Worm (Caenorhabditis elegans) whole organism, midembryonic: ENCODE results near the gene miga-1.

Experiments used
- T22C8.4 ChIP-seq: fragments of 200-800 bp; sonication (Bioruptor generic); IDR thresholded peaks from 2 replicates; pipeline ENCODE4 v1.3.6; 2022; ENCODE audit warnings: missing genetic modification characterization, missing compliant biosample characterization
- flt-1 ChIP-seq: fragments of 200-800 bp; sonication (Bioruptor generic); IDR thresholded peaks from 2 replicates; pipeline ENCODE4 v1.3.6; 2022; ENCODE audit warnings: missing genetic modification characterization, missing compliant biosample characterization
- med-1 ChIP-seq: sonication (generic microtip); optimal IDR thresholded peaks from 2 replicates; lab custom pipeline; 2017; ENCODE audit warnings: missing genetic modification characterization, mild to moderate bottlenecking, missing compliant biosample characterization, antibody characterized with exemption, missing genetic modification reagents; ENCODE audit not compliant: insufficient read depth

ce11 chrV:12353505-12353904, 47.2 kb downstream of the miga-1 start:
- TF ChIP-seq flt-1: no peak; the same call in 1 of the 2 replicates
- TF ChIP-seq T22C8.4 (GFP tag; lab: Robert Waterston, UW): peak; percentile 43; the same call in 1 of the 2 replicates
- no peak for TF ChIP-seq med-1 (GFP tag; lab: Kevin White, UChicago)
